Worm (Caenorhabditis elegans): Measurements from ENCODE around the gene fbxa-135.

DNA sequence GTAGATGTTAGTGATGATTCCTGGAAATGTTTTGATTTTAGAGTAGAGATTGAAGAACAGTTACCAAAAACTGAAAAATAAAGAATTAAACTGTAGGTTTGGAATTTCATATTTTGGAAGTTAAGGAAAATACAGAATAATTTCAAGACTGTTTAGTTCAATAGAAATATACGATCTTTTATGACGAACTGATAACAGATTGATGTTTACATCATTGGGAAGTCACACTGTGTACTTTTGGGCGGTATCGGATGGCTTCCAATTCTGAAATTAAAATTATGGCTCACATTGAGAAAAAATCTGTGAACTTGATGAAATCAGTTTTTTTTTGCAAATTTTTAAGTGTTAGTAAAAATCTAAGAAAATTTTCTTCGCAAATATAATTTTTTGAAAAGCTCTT is 30.4 kb downstream of the fbxa-135 start, which contains the start of gene T26H5.8:
- TF ChIP-seq ama-1 (optimal IDR thresholded peaks at IDR 0.05) (no peak), scrt-1 (GFP tag; IDR thresholded peaks at IDR 0.05) (no peak), ets-7 (tag; optimal IDR thresholded peaks at IDR 0.05) (no peak), tbx-37 (GFP tag; conservative IDR thresholded peaks at IDR 0.05) (no peak), F13C5.2 (tag; optimal IDR thresholded peaks at IDR 0.05) (no peak), tra-4 (tag; optimal IDR thresholded peaks at IDR 0.05) (no peak), flt-1 (GFP tag; IDR thresholded peaks at IDR 0.05) (no peak), tbx-11 (GFP tag; IDR thresholded peaks at IDR 0.05) (no peak), aly-1 (tag; optimal IDR thresholded peaks at IDR 0.05) (no peak), hmg-4 (GFP tag; optimal IDR thresholded peaks at IDR 0.05) (no peak), B0310.2 (tag; optimal IDR thresholded peaks at IDR 0.05) (no peak), ceh-13 (GFP tag; optimal IDR thresholded peaks at IDR 0.05) (no peak)

Data from whole organism, early embryonic.